Worm (Caenorhabditis elegans): ENCODE measurements around the gene Y37H2A.11.

- no peak for TF ChIP-seq W03F9.2 (tag; optimal IDR thresholded peaks at IDR 0.05)
- TF ChIP-seq him-1 (tag; optimal IDR thresholded peaks at IDR 0.05), result no peak
These were observed 3.2 kb downstream of the Y37H2A.11 start for ce11 chrV:18144442-18144841.

All from whole organism, L4/young adult.